Fruit fly (Drosophila melanogaster) whole organism, embryonic: Measurements from ENCODE around the gene red.

Experiments
- B-H1 ChIP-seq: fragments of 200-800 bp; sonication (Bioruptor generic); IDR thresholded peaks from 3 replicates; pipeline ENCODE4 v1.3.6; 2022; ENCODE audit warnings: missing biosample characterization, missing genetic modification characterization
- BEAF-32 ChIP-seq: fragments of 200-800 bp; sonication (Bioruptor generic); optimal IDR thresholded peaks from 3 replicates; lab custom pipeline; 2017; ENCODE audit warnings: missing biosample characterization, missing genetic modification characterization, mild to moderate bottlenecking, moderate library complexity, missing genetic modification reagents
- BtbVII ChIP-seq: fragments of 200-800 bp; sonication (Bioruptor generic); optimal IDR thresholded peaks from 3 replicates; lab custom pipeline; 2017; ENCODE audit warnings: missing biosample characterization, mild to moderate bottlenecking, missing genetic modification characterization
- CG10274 ChIP-seq: fragments of 200-800 bp; sonication (Bioruptor generic); optimal IDR thresholded peaks from 3 replicates; lab custom pipeline; 2017; ENCODE audit warnings: missing biosample characterization, mild to moderate bottlenecking, missing genetic modification characterization
- CG10431 ChIP-seq: fragments of 200-800 bp; sonication (Bioruptor generic); optimal IDR thresholded peaks from 3 replicates; lab custom pipeline; 2018; ENCODE audit warnings: missing biosample characterization, mild to moderate bottlenecking, missing genetic modification characterization
- CG13296 ChIP-seq: fragments of 200-800 bp; sonication (Bioruptor generic); optimal IDR thresholded peaks from 3 replicates; lab custom pipeline; 2018; ENCODE audit warnings: missing biosample characterization, mild to moderate bottlenecking, missing genetic modification characterization
- CG14860 ChIP-seq: fragments of 200-800 bp; sonication (Bioruptor generic); IDR thresholded peaks from 3 replicates; pipeline ENCODE4 v1.3.6; 2022; ENCODE audit warnings: missing biosample characterization, missing genetic modification characterization; ENCODE audit not compliant: partially characterized antibody
- CG17359 ChIP-seq: fragments of 200-800 bp; sonication (Bioruptor generic); optimal IDR thresholded peaks from 3 replicates; lab custom pipeline; 2018; ENCODE audit warnings: missing biosample characterization, mild to moderate bottlenecking, missing genetic modification characterization, moderate library complexity
- CG3847 ChIP-seq: fragments of 200-800 bp; sonication (Bioruptor generic); IDR thresholded peaks from 2 replicates; pipeline ENCODE4 v1.3.6; 2022; ENCODE audit warnings: missing biosample characterization, missing genetic modification characterization
- CG42726 ChIP-seq: fragments of 200-800 bp; sonication (Bioruptor generic); IDR thresholded peaks from 2 replicates; pipeline ENCODE4 v1.3.6; 2022; ENCODE audit warnings: missing biosample characterization, missing genetic modification characterization; ENCODE audit not compliant: partially characterized antibody
- CG4730 ChIP-seq: fragments of 200-800 bp; sonication (Bioruptor generic); IDR thresholded peaks from 2 replicates; pipeline ENCODE4 v1.3.6; 2022; ENCODE audit warnings: missing biosample characterization, missing genetic modification characterization
- CG6791 ChIP-seq: fragments of 200-800 bp; sonication (Bioruptor generic); IDR thresholded peaks from 3 replicates; pipeline ENCODE4 v1.3.6; 2022; ENCODE audit warnings: missing biosample characterization, missing genetic modification characterization; ENCODE audit not compliant: partially characterized antibody
- CG6854 ChIP-seq: fragments of 200-800 bp; sonication (Bioruptor generic); optimal IDR thresholded peaks from 3 replicates; lab custom pipeline; 2017; ENCODE audit warnings: missing biosample characterization, mild to moderate bottlenecking, missing genetic modification characterization
- CG7556 ChIP-seq: fragments of 200-800 bp; sonication (Bioruptor generic); optimal IDR thresholded peaks from 2 replicates; lab custom pipeline; 2017; ENCODE audit warnings: missing biosample characterization, mild to moderate bottlenecking, missing genetic modification characterization
- CG7839 ChIP-seq: fragments of 200-800 bp; sonication (Bioruptor generic); optimal IDR thresholded peaks from 3 replicates; lab custom pipeline; 2018; ENCODE audit warnings: missing biosample characterization, mild to moderate bottlenecking, missing genetic modification characterization, moderate library complexity
- CG9817 ChIP-seq: fragments of 200-800 bp; sonication (Bioruptor generic); optimal IDR thresholded peaks from 2 replicates; lab custom pipeline; 2018; ENCODE audit warnings: missing biosample characterization, mild to moderate bottlenecking, missing genetic modification characterization, moderate library complexity
- CG9876 ChIP-seq: fragments of 200-800 bp; sonication (Bioruptor generic); optimal IDR thresholded peaks from 2 replicates; lab custom pipeline; 2016; ENCODE audit warnings: missing biosample characterization, missing genetic modification characterization
- CG9932 ChIP-seq: fragments of 200-800 bp; sonication (Bioruptor generic); IDR thresholded peaks from 2 replicates; pipeline ENCODE4 v1.3.6; 2022; ENCODE audit warnings: missing biosample characterization, missing genetic modification characterization
- Dad ChIP-seq: fragments of 200-800 bp; sonication (Bioruptor generic); optimal IDR thresholded peaks from 3 replicates; lab custom pipeline; 2016; ENCODE audit warnings: missing biosample characterization, missing genetic modification characterization
- Dek ChIP-seq: fragments of 200-800 bp; sonication (Bioruptor generic); optimal IDR thresholded peaks from 3 replicates; lab custom pipeline; 2019; ENCODE audit warnings: missing biosample characterization, mild to moderate bottlenecking, missing genetic modification characterization, moderate library complexity
- E2f1 ChIP-seq: fragments of 200-800 bp; sonication (Bioruptor generic); IDR thresholded peaks from 2 replicates; pipeline ENCODE4 v1.3.6; 2022; ENCODE audit warnings: missing biosample characterization, missing genetic modification characterization
- Fer1 ChIP-seq: fragments of 200-800 bp; sonication (Bioruptor generic); optimal IDR thresholded peaks from 2 replicates; lab custom pipeline; 2017; ENCODE audit warnings: missing biosample characterization, mild to moderate bottlenecking, missing genetic modification characterization
- Gsc ChIP-seq: fragments of 200-800 bp; sonication (Bioruptor generic); IDR thresholded peaks from 2 replicates; pipeline ENCODE4 v1.3.6; 2022; ENCODE audit warnings: missing biosample characterization, missing genetic modification characterization
- Hmr ChIP-seq: fragments of 200-800 bp; sonication (Bioruptor generic); optimal IDR thresholded peaks from 3 replicates; lab custom pipeline; 2017; ENCODE audit warnings: mild to moderate bottlenecking, missing biosample characterization, missing genetic modification reagents, missing genetic modification characterization
- Max ChIP-seq: fragments of 200-800 bp; sonication (Bioruptor generic); optimal IDR thresholded peaks from 2 replicates; lab custom pipeline; 2016; ENCODE audit warnings: missing biosample characterization, mild to moderate bottlenecking, missing genetic modification characterization
- Myb ChIP-seq: fragments of 200-800 bp; sonication (Bioruptor generic); optimal IDR thresholded peaks from 2 replicates; lab custom pipeline; 2016; ENCODE audit warnings: missing biosample characterization, missing genetic modification characterization
- NFAT ChIP-seq: fragments of 200-800 bp; sonication (Bioruptor generic); IDR thresholded peaks from 2 replicates; pipeline ENCODE4 v1.3.6; 2022; ENCODE audit warnings: missing biosample characterization, missing genetic modification characterization
- Ssrp ChIP-seq: fragments of 200-800 bp; sonication (Bioruptor generic); optimal IDR thresholded peaks from 2 replicates; lab custom pipeline; 2018; ENCODE audit warnings: missing biosample characterization, mild to moderate bottlenecking, missing genetic modification characterization, moderate library complexity
- aop ChIP-seq: fragments of 200-800 bp; sonication (Bioruptor generic); IDR thresholded peaks from 2 replicates; pipeline ENCODE4 v1.3.6; 2022; ENCODE audit warnings: missing biosample characterization, missing genetic modification characterization
- ap ChIP-seq: fragments of 200-800 bp; sonication (Bioruptor generic); IDR thresholded peaks from 2 replicates; pipeline ENCODE4 v1.3.6; 2022; ENCODE audit warnings: missing biosample characterization, missing genetic modification characterization
- ash1 ChIP-seq: fragments of 200-800 bp; sonication (Bioruptor generic); optimal IDR thresholded peaks from 2 replicates; lab custom pipeline; 2018; ENCODE audit warnings: missing biosample characterization, mild to moderate bottlenecking, missing genetic modification characterization
- dmrt99B ChIP-seq: fragments of 200-800 bp; sonication (Bioruptor generic); optimal IDR thresholded peaks from 2 replicates; lab custom pipeline; 2018; ENCODE audit warnings: missing biosample characterization, mild to moderate bottlenecking, missing genetic modification characterization, moderate library complexity
- fd96Cb ChIP-seq: fragments of 200-800 bp; sonication (Bioruptor generic); optimal IDR thresholded peaks from 2 replicates; lab custom pipeline; 2018; ENCODE audit warnings: missing biosample characterization, mild to moderate bottlenecking, missing genetic modification characterization, moderate library complexity
- gfzf ChIP-seq: fragments of 200-800 bp; sonication (Bioruptor generic); optimal IDR thresholded peaks from 2 replicates; lab custom pipeline; 2016; ENCODE audit warnings: missing biosample characterization, mild to moderate bottlenecking, missing genetic modification characterization, moderate library complexity
- grau ChIP-seq: fragments of 200-800 bp; optimal IDR thresholded peaks from 3 replicates; lab custom pipeline; 2019; ENCODE audit warnings: missing biosample characterization, mild to moderate bottlenecking, missing genetic modification characterization, moderate library complexity
- gro ChIP-seq: fragments of 200-800 bp; sonication (Bioruptor generic); optimal IDR thresholded peaks from 2 replicates; lab custom pipeline; 2016; ENCODE audit warnings: missing biosample characterization, missing genetic modification characterization
- ham ChIP-seq: fragments of 200-800 bp; sonication (Bioruptor generic); IDR thresholded peaks from 2 replicates; pipeline ENCODE4 v1.3.6; 2022; ENCODE audit warnings: missing biosample characterization, missing genetic modification characterization
- mam ChIP-seq: fragments of 200-800 bp; sonication (Bioruptor generic); optimal IDR thresholded peaks from 3 replicates; lab custom pipeline; 2016; ENCODE audit warnings: missing biosample characterization, missing genetic modification characterization
- mirr ChIP-seq: fragments of 200-800 bp; sonication (Bioruptor generic); optimal IDR thresholded peaks from 3 replicates; lab custom pipeline; 2018; ENCODE audit warnings: missing biosample characterization, mild to moderate bottlenecking, missing genetic modification characterization
- nau ChIP-seq: fragments of 200-800 bp; sonication (Bioruptor generic); optimal IDR thresholded peaks from 3 replicates; lab custom pipeline; 2017; ENCODE audit warnings: missing biosample characterization, mild to moderate bottlenecking, missing genetic modification characterization, missing genetic modification reagents
- nerfin-1 ChIP-seq: fragments of 200-800 bp; sonication (Bioruptor generic); optimal IDR thresholded peaks from 3 replicates; lab custom pipeline; 2019; ENCODE audit warnings: missing biosample characterization, mild to moderate bottlenecking, missing genetic modification characterization, moderate library complexity
- p53 ChIP-seq: fragments of 200-800 bp; sonication (Bioruptor generic); optimal IDR thresholded peaks from 2 replicates; lab custom pipeline; 2016; ENCODE audit warnings: missing biosample characterization, missing genetic modification characterization
- sens ChIP-seq: fragments of 200-800 bp; sonication (Bioruptor generic); peaks from one replicate; lab custom pipeline; 2016; ENCODE audit warnings: missing biosample characterization, missing genetic modification characterization
- sisA ChIP-seq: fragments of 200-800 bp; sonication (Bioruptor generic); IDR thresholded peaks from 2 replicates; pipeline ENCODE4 v1.3.6; 2022; ENCODE audit warnings: missing biosample characterization, missing genetic modification characterization
- slp2 ChIP-seq: fragments of 200-800 bp; sonication (Bioruptor generic); optimal IDR thresholded peaks from 2 replicates; lab custom pipeline; 2016; ENCODE audit warnings: missing biosample characterization, missing genetic modification characterization
- toy ChIP-seq: fragments of 200-800 bp; sonication (Bioruptor generic); IDR thresholded peaks from 2 replicates; pipeline ENCODE4 v1.3.6; 2022; ENCODE audit warnings: missing biosample characterization, missing genetic modification characterization
- twi ChIP-seq: fragments of 200-800 bp; optimal IDR thresholded peaks from 2 replicates; lab custom pipeline; 2019; ENCODE audit warnings: missing biosample characterization, mild to moderate bottlenecking, missing genetic modification characterization, moderate library complexity
- unc-4 ChIP-seq: fragments of 200-800 bp; sonication (Bioruptor generic); IDR thresholded peaks from 2 replicates; pipeline ENCODE4 v1.3.6; 2022; ENCODE audit warnings: missing biosample characterization, missing genetic modification characterization; ENCODE audit not compliant: partially characterized antibody
- vvl ChIP-seq: fragments of 200-800 bp; sonication (Bioruptor generic); IDR thresholded peaks from 2 replicates; pipeline ENCODE4 v1.3.6; 2022; ENCODE audit warnings: missing biosample characterization, missing genetic modification characterization

Gene red

DNA sequence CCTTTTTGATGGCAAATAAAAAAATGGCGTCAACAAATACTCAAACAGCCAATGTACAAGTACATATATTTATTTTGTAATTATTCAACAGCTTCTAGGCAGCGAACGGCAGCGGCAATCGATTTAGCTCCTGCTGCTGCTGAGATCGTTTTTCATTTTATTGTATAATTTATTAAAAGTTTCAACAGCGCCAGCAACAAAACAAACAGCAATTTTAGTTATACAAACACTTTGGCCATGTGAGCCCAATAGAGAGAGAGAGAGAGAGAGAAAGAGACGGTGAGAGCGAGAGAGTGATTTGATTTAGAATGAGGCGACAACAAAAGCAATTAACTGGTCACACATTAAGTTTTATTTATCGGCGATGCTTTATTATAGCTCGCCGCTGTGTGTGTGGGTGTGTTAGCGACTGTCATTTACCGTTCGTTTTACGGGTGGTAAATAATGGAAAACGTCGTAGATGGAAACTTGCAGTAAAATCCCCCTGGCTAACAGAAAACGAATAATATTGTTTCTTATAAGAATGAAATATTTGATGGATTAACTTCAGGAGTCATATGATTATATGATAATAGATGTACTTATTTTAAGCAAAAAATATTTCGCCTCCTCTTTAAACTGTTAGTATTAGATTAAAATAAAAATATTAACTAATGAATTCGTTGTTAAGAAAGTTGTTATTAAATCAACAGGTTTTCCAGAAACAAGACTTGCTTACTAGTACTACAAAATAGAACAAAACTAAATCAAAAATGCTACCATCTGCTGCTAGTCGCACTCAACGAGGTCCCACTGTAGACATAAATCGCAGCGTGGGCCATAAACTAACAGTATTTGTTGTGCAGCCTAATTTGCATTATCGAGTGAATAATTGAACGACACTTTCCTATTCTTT is 3.6 kb upstream of the red start (continued):
- TF ChIP-seq CG42726 (GFP tag; lab: Robert Waterston, UW) = no peak
- TF ChIP-seq BtbVII (GFP tag; lab: Kevin White, UChicago) = peak; percentile 58
- TF ChIP-seq CG10431 = no peak
- no peak for TF ChIP-seq E2f1 (GFP tag; lab: Robert Waterston, UW)
- TF ChIP-seq aop (GFP tag; lab: Robert Waterston, UW) = no peak
- peak; percentile 31 for TF ChIP-seq dmrt99B
- TF ChIP-seq CG14860 (GFP tag; lab: Robert Waterston, UW) = no peak
- no peak for TF ChIP-seq Dad (GFP tag; lab: Kevin White, UChicago)
- TF ChIP-seq mirr (GFP tag; lab: Kevin White, UChicago) = peak; percentile 46
- TF ChIP-seq unc-4 (GFP tag; lab: Robert Waterston, UW) = no peak
- TF ChIP-seq CG3847 (GFP tag; lab: Robert Waterston, UW) = no peak
- TF ChIP-seq Myb = no peak
- TF ChIP-seq B-H1 (GFP tag; lab: Robert Waterston, UW) = no peak
- no peak for TF ChIP-seq nerfin-1
- TF ChIP-seq CG17359 (tag; lab: Kevin White, UChicago) = no peak
- no peak for TF ChIP-seq nau
- TF ChIP-seq Max (GFP tag; lab: Kevin White, UChicago) = peak; percentile 41
- TF ChIP-seq BEAF-32 = no peak
- no peak for TF ChIP-seq p53 (GFP tag; lab: Kevin White, UChicago)
- TF ChIP-seq CG9876 (GFP tag; lab: Kevin White, UChicago) = no peak
- TF ChIP-seq CG13296 (GFP tag; lab: Kevin White, UChicago) = no peak
- peak; percentile 6 for TF ChIP-seq mam (GFP tag; lab: Kevin White, UChicago)
- TF ChIP-seq Hmr (GFP tag; lab: Kevin White, UChicago) = peak; percentile 40
- TF ChIP-seq grau (tag; lab: Kevin White, UChicago) = peak; percentile 89
- TF ChIP-seq sisA (GFP tag; lab: Robert Waterston, UW) = no peak
- TF ChIP-seq CG6854 (GFP tag; lab: Kevin White, UChicago) = peak; percentile 13
- TF ChIP-seq CG9932 = no peak
- no peak for TF ChIP-seq CG7556 (GFP tag; lab: Kevin White, UChicago)
- TF ChIP-seq CG7839 (tag; lab: Kevin White, UChicago) = peak; percentile 26
- peak; percentile 8 for TF ChIP-seq Fer1 (GFP tag; lab: Kevin White, UChicago)
- TF ChIP-seq CG4730 (GFP tag; lab: Robert Waterston, UW) = no peak
- no peak for TF ChIP-seq vvl (GFP tag; lab: Robert Waterston, UW)
- TF ChIP-seq sens = peak; percentile 71
- no peak for TF ChIP-seq toy
- TF ChIP-seq gfzf (GFP tag; lab: Kevin White, UChicago) = no peak
- no peak for TF ChIP-seq Gsc
- no peak for TF ChIP-seq ap (GFP tag; lab: Robert Waterston, UW)
- no peak for TF ChIP-seq Dek (tag; lab: Kevin White, UChicago)
- TF ChIP-seq CG6791 = no peak
- TF ChIP-seq gro (GFP tag; lab: Kevin White, UChicago) = peak; percentile 75
- no peak for TF ChIP-seq slp2 (GFP tag; lab: Kevin White, UChicago)
- no peak for TF ChIP-seq ham (GFP tag; lab: Robert Waterston, UW)
- peak; percentile 10 for TF ChIP-seq fd96Cb (tag; lab: Kevin White, UChicago)
- TF ChIP-seq ash1 (GFP tag; lab: Kevin White, UChicago) = no peak
- no peak for TF ChIP-seq NFAT (GFP tag; lab: Robert Waterston, UW)
- no peak for TF ChIP-seq CG10274 (GFP tag; lab: Kevin White, UChicago)
- no peak for TF ChIP-seq twi
- TF ChIP-seq CG9817 = peak; percentile 16
- TF ChIP-seq Ssrp (tag; lab: Kevin White, UChicago) = peak; percentile 11
